Fruit fly (Drosophila melanogaster) whole organism, prepupa: ENCODE data around the gene CG17264.

Experiments
- Blimp-1 ChIP-seq: fragments of 200-800 bp; sonication (Bioruptor generic); optimal IDR thresholded peaks from 3 replicates; lab custom pipeline; 2017; ENCODE audit warnings: missing biosample characterization, missing genetic modification characterization, mild to moderate bottlenecking, moderate library complexity, missing genetic modification reagents
- CG10631 ChIP-seq: fragments of 200-800 bp; sonication (Bioruptor generic); optimal IDR thresholded peaks from 2 replicates; lab custom pipeline; 2016; ENCODE audit warnings: missing biosample characterization, missing genetic modification characterization
- CG10669 ChIP-seq: fragments of 200-800 bp; sonication (Bioruptor generic); optimal IDR thresholded peaks from 3 replicates; lab custom pipeline; 2018; ENCODE audit warnings: missing biosample characterization, mild to moderate bottlenecking, missing genetic modification characterization, moderate library complexity
- CG11294 ChIP-seq: fragments of 200-800 bp; sonication (Bioruptor generic); IDR thresholded peaks from 2 replicates; pipeline ENCODE4 v1.3.6; 2022; ENCODE audit warnings: missing biosample characterization, missing genetic modification characterization
- CG11762 ChIP-seq: fragments of 200-800 bp; sonication (Bioruptor generic); optimal IDR thresholded peaks from 3 replicates; lab custom pipeline; 2016; ENCODE audit warnings: missing biosample characterization, missing genetic modification characterization; ENCODE audit not compliant: insufficient read depth
- CG11902 ChIP-seq: fragments of 200-800 bp; sonication (Bioruptor generic); optimal IDR thresholded peaks from 3 replicates; lab custom pipeline; 2016; ENCODE audit warnings: missing biosample characterization, missing genetic modification characterization
- CG15336 ChIP-seq: fragments of 200-800 bp; sonication (Bioruptor generic); IDR thresholded peaks from 2 replicates; pipeline ENCODE4 v1.3.6; 2022; ENCODE audit warnings: missing biosample characterization, missing genetic modification characterization
- CG1621 ChIP-seq: fragments of 200-800 bp; sonication (Bioruptor generic); optimal IDR thresholded peaks from 3 replicates; lab custom pipeline; 2018; ENCODE audit warnings: missing biosample characterization, mild to moderate bottlenecking, missing genetic modification characterization
- CG16779 ChIP-seq: fragments of 200-800 bp; sonication (Bioruptor generic); optimal IDR thresholded peaks from 3 replicates; lab custom pipeline; 2017; ENCODE audit warnings: missing biosample characterization, mild to moderate bottlenecking, missing genetic modification characterization
- CG3032 ChIP-seq: fragments of 200-800 bp; optimal IDR thresholded peaks from 2 replicates; lab custom pipeline; 2019; ENCODE audit warnings: missing biosample characterization, mild to moderate bottlenecking, missing genetic modification characterization, moderate library complexity
- CG31627 ChIP-seq: fragments of 200-800 bp; sonication (Bioruptor generic); optimal IDR thresholded peaks from 3 replicates; lab custom pipeline; 2016; ENCODE audit warnings: missing biosample characterization, missing genetic modification characterization
- CG34406 ChIP-seq: fragments of 200-800 bp; sonication (Bioruptor generic); optimal IDR thresholded peaks from 3 replicates; lab custom pipeline; 2016; ENCODE audit warnings: missing biosample characterization, missing genetic modification characterization
- CG6163 ChIP-seq: fragments of 200-800 bp; sonication (Bioruptor generic); IDR thresholded peaks from 3 replicates; pipeline ENCODE4 v1.3.6; 2022; ENCODE audit warnings: missing biosample characterization, missing genetic modification characterization
- CG6792 ChIP-seq: fragments of 200-800 bp; sonication (Bioruptor generic); optimal IDR thresholded peaks from 3 replicates; lab custom pipeline; 2016; ENCODE audit warnings: missing biosample characterization, missing genetic modification characterization
- CG6808 ChIP-seq: fragments of 200-800 bp; sonication (Bioruptor generic); optimal IDR thresholded peaks from 3 replicates; lab custom pipeline; 2017; ENCODE audit warnings: missing biosample characterization, missing genetic modification characterization, mild to moderate bottlenecking, moderate library complexity, missing genetic modification reagents
- CG6854 ChIP-seq: fragments of 200-800 bp; sonication (Bioruptor generic); optimal IDR thresholded peaks from 2 replicates; lab custom pipeline; 2017; ENCODE audit warnings: missing biosample characterization, mild to moderate bottlenecking, missing genetic modification characterization
- CG8119 ChIP-seq: fragments of 200-800 bp; sonication (Bioruptor generic); IDR thresholded peaks from 3 replicates; pipeline ENCODE4 v1.3.6; 2022; ENCODE audit warnings: missing biosample characterization, missing genetic modification characterization
- CG8319 ChIP-seq: fragments of 200-800 bp; sonication (Bioruptor generic); optimal IDR thresholded peaks from 3 replicates; lab custom pipeline; 2016; ENCODE audit warnings: missing biosample characterization, missing genetic modification characterization
- CG9139 ChIP-seq: fragments of 200-800 bp; sonication (Bioruptor generic); optimal IDR thresholded peaks from 3 replicates; lab custom pipeline; 2017; ENCODE audit warnings: missing biosample characterization, mild to moderate bottlenecking, missing genetic modification characterization
- Eip78C ChIP-seq: fragments of 200-800 bp; sonication (Bioruptor generic); peaks from one replicate; lab custom pipeline; 2016; ENCODE audit warnings: missing biosample characterization, missing genetic modification characterization
- Ets96B ChIP-seq: fragments of 200-800 bp; optimal IDR thresholded peaks from 2 replicates; lab custom pipeline; 2019; ENCODE audit warnings: missing biosample characterization, mild to moderate bottlenecking, missing genetic modification characterization, moderate library complexity
- Gug ChIP-seq: fragments of 200-800 bp; sonication (Bioruptor generic); IDR thresholded peaks from 2 replicates; pipeline ENCODE4 v1.3.6; 2022; ENCODE audit warnings: missing biosample characterization, missing genetic modification characterization
- Hr4 ChIP-seq: fragments of 200-800 bp; sonication (Bioruptor generic); optimal IDR thresholded peaks from 3 replicates; lab custom pipeline; 2016; ENCODE audit warnings: missing biosample characterization, missing genetic modification characterization
- OdsH ChIP-seq: fragments of 200-800 bp; sonication (Bioruptor generic); optimal IDR thresholded peaks from 3 replicates; lab custom pipeline; 2016; ENCODE audit warnings: missing biosample characterization, missing genetic modification characterization
- Sox15 ChIP-seq: fragments of 200-800 bp; sonication (Bioruptor generic); optimal IDR thresholded peaks from 3 replicates; lab custom pipeline; 2016; ENCODE audit warnings: missing biosample characterization, missing genetic modification characterization
- achi ChIP-seq: fragments of 200-800 bp; sonication (Bioruptor generic); optimal IDR thresholded peaks from 3 replicates; lab custom pipeline; 2016; ENCODE audit warnings: missing biosample characterization, missing genetic modification characterization
- acj6 ChIP-seq: fragments of 200-800 bp; sonication (Bioruptor generic); optimal IDR thresholded peaks from 3 replicates; lab custom pipeline; 2016; ENCODE audit warnings: missing biosample characterization, missing genetic modification characterization
- cyc ChIP-seq: fragments of 200-800 bp; sonication (Bioruptor generic); optimal IDR thresholded peaks from 3 replicates; lab custom pipeline; 2016; ENCODE audit warnings: missing biosample characterization, missing genetic modification characterization
- dac ChIP-seq: fragments of 200-800 bp; sonication (Bioruptor generic); optimal IDR thresholded peaks from 2 replicates; lab custom pipeline; 2017; ENCODE audit warnings: missing biosample characterization, mild to moderate bottlenecking, missing genetic modification characterization
- eg ChIP-seq: fragments of 200-800 bp; sonication (Bioruptor generic); IDR thresholded peaks from 3 replicates; pipeline ENCODE4 v1.3.6; 2022; ENCODE audit warnings: missing biosample characterization, missing genetic modification characterization
- esn ChIP-seq: fragments of 200-800 bp; sonication (Bioruptor generic); optimal IDR thresholded peaks from 2 replicates; lab custom pipeline; 2016; ENCODE audit warnings: missing biosample characterization, mild to moderate bottlenecking, missing genetic modification characterization, moderate library complexity
- fd59A ChIP-seq: fragments of 200-800 bp; sonication (Bioruptor generic); optimal IDR thresholded peaks from 2 replicates; lab custom pipeline; 2017; ENCODE audit warnings: missing biosample characterization, mild to moderate bottlenecking, missing genetic modification characterization, missing genetic modification reagents
- fkh ChIP-seq: fragments of 200-800 bp; sonication (Bioruptor generic); optimal IDR thresholded peaks from 3 replicates; lab custom pipeline; 2017; ENCODE audit warnings: missing biosample characterization, mild to moderate bottlenecking, missing genetic modification characterization, moderate library complexity
- lz ChIP-seq: fragments of 200-800 bp; sonication (Bioruptor generic); optimal IDR thresholded peaks from 3 replicates; lab custom pipeline; 2016; ENCODE audit warnings: missing biosample characterization, missing genetic modification characterization
- net ChIP-seq: fragments of 200-800 bp; sonication (Bioruptor generic); optimal IDR thresholded peaks from 3 replicates; lab custom pipeline; 2016; ENCODE audit warnings: missing biosample characterization, missing genetic modification characterization
- pdm3 ChIP-seq: fragments of 200-800 bp; sonication (Bioruptor generic); optimal IDR thresholded peaks from 3 replicates; lab custom pipeline; 2016; ENCODE audit warnings: missing biosample characterization, missing genetic modification characterization
- salr ChIP-seq, 2 experiments: fragments of 200-800 bp; sonication (Bioruptor generic); optimal IDR thresholded peaks; 3 replicates each; lab custom pipeline; 2016 to 2018; ENCODE audit warnings: missing biosample characterization in 2 of 2, missing genetic modification characterization in 2 of 2, mild to moderate bottlenecking in 1 of 2
- ss ChIP-seq, 2 experiments: fragments of 200-800 bp; sonication (Bioruptor generic); optimal IDR thresholded peaks; 2 replicates in 1 of 2; 3 replicates in 1 of 2; lab custom pipeline; 2017 to 2018; ENCODE audit warnings: mild to moderate bottlenecking in 2 of 2, missing biosample characterization in 2 of 2, missing genetic modification characterization in 2 of 2, moderate library complexity in 1 of 2

Gene CG17264

DNA sequence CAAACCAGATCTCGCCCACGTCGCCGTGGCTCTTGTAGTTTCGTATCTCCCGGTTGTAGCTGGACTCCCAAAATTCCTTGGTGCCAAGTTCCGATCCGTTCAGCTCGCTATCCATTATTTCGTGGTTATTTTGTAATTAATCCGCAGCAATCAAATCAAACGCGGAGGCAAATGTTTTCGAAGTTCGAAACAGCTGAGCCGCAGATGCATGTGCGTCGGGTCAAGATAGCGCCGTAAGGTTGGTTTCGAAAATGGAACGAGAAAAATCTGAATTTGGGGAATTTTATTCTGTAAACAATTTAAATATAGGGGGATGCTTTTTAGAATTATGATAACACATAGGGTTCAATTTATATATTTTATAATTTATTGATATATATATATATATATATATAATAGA lies 39.2 kb upstream of the CG17264 start, which contains the start of gene CG9643:
Gene CG9643, minus strand, starts transcription at position 198 of the 400 bp plus-strand sequence.
- TF ChIP-seq pdm3 (GFP tag; lab: Kevin White, UChicago), result no peak
- no peak for TF ChIP-seq Eip78C (GFP tag; lab: Kevin White, UChicago)
- TF ChIP-seq Blimp-1 (GFP tag; lab: Kevin White, UChicago), result no peak
- TF ChIP-seq CG1621 (tag; lab: Kevin White, UChicago), result no peak
- TF ChIP-seq ss (GFP tag; optimal IDR thresholded peaks at IDR 0.05; lab: Kevin White, UChicago), result no peak
- no peak for TF ChIP-seq CG11762 (GFP tag; lab: Kevin White, UChicago)
- no peak for TF ChIP-seq net (GFP tag; lab: Kevin White, UChicago)
- TF ChIP-seq CG6854 (GFP tag; lab: Kevin White, UChicago), result no peak
- no peak for TF ChIP-seq CG6792 (GFP tag; lab: Kevin White, UChicago)
- TF ChIP-seq CG16779 (tag; lab: Kevin White, UChicago), result no peak
- no peak for TF ChIP-seq CG8319 (GFP tag; lab: Kevin White, UChicago)
- no peak for TF ChIP-seq CG6808
- TF ChIP-seq achi (GFP tag; lab: Kevin White, UChicago), result no peak
- no peak for TF ChIP-seq OdsH (GFP tag; lab: Kevin White, UChicago)
- no peak for TF ChIP-seq CG8119
- TF ChIP-seq lz (GFP tag; lab: Kevin White, UChicago), result no peak

DNA sequence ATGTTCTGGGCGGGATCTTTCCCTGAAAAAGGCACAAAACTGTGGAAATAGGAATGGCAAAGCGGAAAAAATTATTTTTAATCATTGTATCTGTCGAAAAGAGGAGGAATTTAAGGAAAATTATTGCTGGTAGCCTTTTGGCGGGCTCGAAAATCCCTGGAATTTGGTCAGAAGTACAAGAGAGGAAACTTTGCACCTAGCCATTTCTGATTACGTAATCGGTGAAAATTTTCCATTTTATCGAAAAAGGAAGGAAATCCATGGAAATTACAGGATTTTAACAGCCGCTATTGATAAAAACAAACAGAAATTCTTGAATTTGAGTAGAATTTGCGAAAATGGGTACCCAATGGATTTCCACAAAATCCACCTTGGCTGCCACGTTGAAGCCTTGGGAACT lies 31.5 kb upstream of the CG17264 start:
- TF ChIP-seq CG9139 (GFP tag; lab: Kevin White, UChicago) (no peak), cyc (GFP tag; lab: Kevin White, UChicago) (no peak), CG6808 (no peak), CG10631 (GFP tag; lab: Kevin White, UChicago) (no peak)

DNA sequence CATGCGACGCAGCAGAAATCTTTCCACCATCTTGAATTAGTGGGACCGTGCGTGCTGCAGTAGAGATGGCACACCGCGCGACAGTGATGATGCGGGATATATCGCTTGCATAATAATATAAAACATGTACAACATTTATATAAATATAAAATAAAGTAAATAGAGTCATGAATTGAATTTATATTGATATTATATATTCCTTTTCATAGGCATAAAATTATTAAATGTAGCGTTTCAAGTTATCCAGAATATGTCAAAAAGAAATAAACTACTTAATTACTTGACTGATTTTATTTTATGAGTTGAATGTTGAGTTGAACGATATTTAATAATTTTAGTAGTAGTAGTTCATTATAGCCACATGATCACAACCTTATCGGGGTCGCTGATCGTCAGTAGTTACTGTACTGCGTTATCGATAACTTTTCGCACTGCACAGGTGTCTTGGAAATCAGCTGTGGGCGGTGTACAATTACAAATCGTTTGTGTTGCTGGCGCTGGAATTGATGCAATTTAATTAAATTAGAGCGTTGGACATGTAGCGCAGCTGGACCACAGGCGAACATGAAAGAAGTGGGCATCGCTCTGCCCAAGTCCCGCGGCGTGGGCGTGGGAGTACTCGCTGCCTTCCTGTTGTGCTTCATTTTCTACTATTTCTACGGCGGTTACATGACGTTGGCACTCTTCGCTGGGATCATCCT lies 30.5 kb upstream of the CG17264 start, which contains the start of the genes Chd1 and Bem46:
Gene Chd1, minus strand, starts transcription at position 43 of the 701 bp plus-strand sequence.
Gene Bem46, plus strand, starts transcription at position 436 of the 701 bp plus-strand sequence.
- peak; percentile 82 for TF ChIP-seq CG11294 (GFP tag; lab: Robert Waterston, UW)
- no peak for TF ChIP-seq CG6854 (GFP tag; lab: Kevin White, UChicago)
- peak in 1 of 2 experiments; percentile 69 for TF ChIP-seq salr (GFP tag; optimal IDR thresholded peaks at IDR 0.05; lab: Kevin White, UChicago)
- TF ChIP-seq CG6792 (GFP tag; lab: Kevin White, UChicago), result peak; percentile 82
- TF ChIP-seq CG16779 (tag; lab: Kevin White, UChicago), result no peak
- peak; percentile 72 for TF ChIP-seq CG11762 (GFP tag; lab: Kevin White, UChicago)
- TF ChIP-seq CG3032 (tag; lab: Kevin White, UChicago), result peak; percentile 88
- peak; percentile 90 for TF ChIP-seq CG31627 (GFP tag; lab: Kevin White, UChicago)
- peak; percentile 90 for TF ChIP-seq Sox15 (GFP tag; lab: Kevin White, UChicago)
- TF ChIP-seq CG34406 (GFP tag; lab: Kevin White, UChicago), result peak; percentile 83
- no peak for TF ChIP-seq CG8319 (GFP tag; lab: Kevin White, UChicago)
- TF ChIP-seq fd59A, result peak; percentile 64
- TF ChIP-seq Gug (GFP tag; lab: Robert Waterston, UW), result peak; percentile 75
- no peak for TF ChIP-seq Eip78C (GFP tag; lab: Kevin White, UChicago)
- peak; percentile 78 for TF ChIP-seq Ets96B (tag; lab: Kevin White, UChicago)
- TF ChIP-seq CG1621 (tag; lab: Kevin White, UChicago), result peak; percentile 68
- TF ChIP-seq CG6163 (GFP tag; lab: Robert Waterston, UW), result peak; percentile 86
- TF ChIP-seq acj6 (GFP tag; lab: Kevin White, UChicago), result peak; percentile 88
- peak; percentile 87 for TF ChIP-seq esn (GFP tag; lab: Kevin White, UChicago)
- no peak for TF ChIP-seq CG10669
- TF ChIP-seq CG11902, result peak; percentile 86
- TF ChIP-seq Hr4 (GFP tag; lab: Kevin White, UChicago), result no peak
- TF ChIP-seq cyc (GFP tag; lab: Kevin White, UChicago), result peak; percentile 85
- TF ChIP-seq lz (GFP tag; lab: Kevin White, UChicago), result peak; percentile 84
- peak; percentile 70 for TF ChIP-seq dac (GFP tag; lab: Kevin White, UChicago)
- peak; percentile 89 for TF ChIP-seq eg
- TF ChIP-seq CG15336 (GFP tag; lab: Robert Waterston, UW), result peak; percentile 67
- no peak for TF ChIP-seq fkh (GFP tag; lab: Kevin White, UChicago)
- peak; percentile 61 for TF ChIP-seq CG8119
- TF ChIP-seq, all 60 proteins: peak for 22
